Fruit fly (Drosophila melanogaster): Measurements from ENCODE around the gene smp-30.

The smp-30 gene

dm6 chr3R:14723671-14724500 is 27.2 kb downstream of the smp-30 start, which contains the start of gene kibra (continued):
- TF ChIP-seq CG17802 (tag; optimal IDR thresholded peaks at IDR 0.05) = peak; percentile 88
- TF ChIP-seq CG18476 (GFP tag; optimal IDR thresholded peaks at IDR 0.05) = peak; percentile 52
- peak; percentile 93 for TF ChIP-seq CG2116 (GFP tag; optimal IDR thresholded peaks at IDR 0.05)
- TF ChIP-seq CG14710 (tag; optimal IDR thresholded peaks at IDR 0.05) = peak; percentile 90
- TF ChIP-seq CG18764 (GFP tag; optimal IDR thresholded peaks at IDR 0.05) = peak; percentile 72
- TF ChIP-seq insv (GFP tag; optimal IDR thresholded peaks at IDR 0.05) = peak in 1 of 2 experiments; percentile 38
- TF ChIP-seq Ets65A (GFP tag) = peak; percentile 97
- peak; percentile 100 for TF ChIP-seq CG15514 (GFP tag; optimal IDR thresholded peaks at IDR 0.05)
- TF ChIP-seq zf30C (GFP tag; optimal IDR thresholded peaks at IDR 0.05) = peak; percentile 11
- TF ChIP-seq CG1603 (tag; optimal IDR thresholded peaks at IDR 0.05) = peak; percentile 93
- peak; percentile 30 for TF ChIP-seq Atf3 (GFP tag; optimal IDR thresholded peaks at IDR 0.05)
- TF ChIP-seq CG13287 (GFP tag; IDR thresholded peaks at IDR 0.05; ENCODE audit: partially characterized antibody) = no peak
- TF ChIP-seq CG14667 (GFP tag; IDR thresholded peaks at IDR 0.05) = no peak
- TF ChIP-seq sc (optimal IDR thresholded peaks at IDR 0.05) = no peak
- TF ChIP-seq sc (GFP tag; optimal IDR thresholded peaks at IDR 0.05) = no peak
- TF ChIP-seq CG12769 (tag; optimal IDR thresholded peaks at IDR 0.05) = peak; percentile 85
- peak; percentile 54 for TF ChIP-seq CG7839 (tag; optimal IDR thresholded peaks at IDR 0.05)
- no peak for TF ChIP-seq CG17612 (GFP tag; IDR thresholded peaks at IDR 0.05)
- peak; percentile 98 for TF ChIP-seq pzg (GFP tag; optimal IDR thresholded peaks at IDR 0.05)
- TF ChIP-seq CG12391 (tag; optimal IDR thresholded peaks at IDR 0.05) = peak; percentile 82
- TF ChIP-seq ranshi (GFP tag; IDR thresholded peaks at IDR 0.05) = no peak
- peak; percentile 55 for TF ChIP-seq abd-A (tag; optimal IDR thresholded peaks at IDR 0.05)
- TF ChIP-seq mirr (GFP tag; optimal IDR thresholded peaks at IDR 0.05) = peak; percentile 69
- peak; percentile 23 for TF ChIP-seq Vsx1 (GFP tag; optimal IDR thresholded peaks at IDR 0.05)
- TF ChIP-seq gfzf (GFP tag; optimal IDR thresholded peaks at IDR 0.05) = peak; percentile 45
- TF ChIP-seq CG11456 (GFP tag; IDR thresholded peaks at IDR 0.05) = no peak
- no peak for TF ChIP-seq pfk (GFP tag; optimal IDR thresholded peaks at IDR 0.05)
- peak; percentile 84 for TF ChIP-seq CG10543 (GFP tag; optimal IDR thresholded peaks at IDR 0.05)
- peak; percentile 84 for TF ChIP-seq nmo (GFP tag; optimal IDR thresholded peaks at IDR 0.05)
- peak; percentile 50 for TF ChIP-seq CG10209 (GFP tag; optimal IDR thresholded peaks at IDR 0.05)
- TF ChIP-seq CG14441 (GFP tag; IDR thresholded peaks at IDR 0.05) = no peak
- TF ChIP-seq CG32772 (GFP tag; IDR thresholded peaks at IDR 0.05) = no peak
- no peak for TF ChIP-seq E2f2 (GFP tag; IDR thresholded peaks at IDR 0.05)
- TF ChIP-seq sr (GFP tag; IDR thresholded peaks at IDR 0.05) = no peak
- TF ChIP-seq Dbx (GFP tag; IDR thresholded peaks at IDR 0.05) = no peak
- peak; percentile 78 for TF ChIP-seq CG17186 (GFP tag; optimal IDR thresholded peaks at IDR 0.05)
- TF ChIP-seq Max (GFP tag; optimal IDR thresholded peaks at IDR 0.05) = peak; percentile 67
- TF ChIP-seq sqz (GFP tag; optimal IDR thresholded peaks at IDR 0.05) = peak; percentile 48
- TF ChIP-seq NC2β (GFP tag; optimal IDR thresholded peaks at IDR 0.05) = peak; percentile 77
- TF ChIP-seq z (GFP tag; IDR thresholded peaks at IDR 0.05) = no peak
- no peak for TF ChIP-seq NC2α (GFP tag; optimal IDR thresholded peaks at IDR 0.05)
- TF ChIP-seq Nf-YB (GFP tag; optimal IDR thresholded peaks at IDR 0.05) = peak; percentile 20
- no peak for TF ChIP-seq Bgb (GFP tag; IDR thresholded peaks at IDR 0.05; ENCODE audit: partially characterized antibody)
- peak; percentile 58 for TF ChIP-seq gcm (GFP tag; optimal IDR thresholded peaks at IDR 0.05)
- TF ChIP-seq Tbp (GFP tag; optimal IDR thresholded peaks at IDR 0.05) = no peak
- TF ChIP-seq Hr3 (GFP tag; optimal IDR thresholded peaks at IDR 0.05) = peak; percentile 32
- peak; percentile 17 for TF ChIP-seq da (GFP tag; optimal IDR thresholded peaks at IDR 0.05)
- peak; percentile 79 for TF ChIP-seq CG10267 (tag; optimal IDR thresholded peaks at IDR 0.05)
- no peak for TF ChIP-seq lmd (GFP tag; IDR thresholded peaks at IDR 0.05)

Measured in whole organism, embryonic.